ENCODE assay signal across 3 fruit fly cellular contexts in the genomic region with DNA sequence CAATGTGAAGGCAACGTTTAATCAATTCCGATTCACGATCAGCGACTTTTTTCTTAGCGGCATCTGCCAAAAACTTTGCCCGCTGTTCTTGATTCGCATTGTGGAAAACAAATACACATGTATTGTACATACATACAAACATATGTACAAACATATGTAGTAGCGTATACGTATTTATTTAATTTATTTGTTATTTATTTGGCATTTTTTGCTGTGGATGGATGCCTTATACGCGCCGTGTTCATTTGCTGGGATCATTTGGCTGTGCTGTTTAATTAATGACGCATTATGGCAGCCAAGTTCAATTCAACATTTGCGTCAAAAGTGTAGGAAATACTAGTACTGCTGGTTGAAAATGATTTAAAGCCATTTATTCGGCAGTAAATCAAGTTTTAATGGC.
TF ChIP-seq lines count a peak whose summit lies in the region.

No protein-coding gene starts in this region.

- no peak for TF ChIP-seq CTCF in whole organism, embryonic (GFP tag; optimal IDR thresholded peaks at IDR 0.05; lab: Kevin White, UChicago)

TF ChIP-seq in whole organism, embryonic, 481 proteins besides CTCF, POLR2A, EP300 and RAD21 (continues in another document):
- TF ChIP-seq Atf6 (GFP tag; IDR thresholded peaks at IDR 0.05; lab: Robert Waterston, UW) (0 out of 2 replicates have a peak, but pooled peaks have one; percentile 25), CG30431 (GFP tag; optimal IDR thresholded peaks at IDR 0.05; lab: Kevin White, UChicago) (no peak), CG2199 (GFP tag; IDR thresholded peaks at IDR 0.05; lab: Robert Waterston, UW) (no peak), CG6765 (GFP tag; optimal IDR thresholded peaks at IDR 0.05; lab: Kevin White, UChicago) (peak; percentile 32), sug (tag; optimal IDR thresholded peaks at IDR 0.05; lab: Kevin White, UChicago) (peak; percentile 22), ase (GFP tag; IDR thresholded peaks at IDR 0.05; lab: Robert Waterston, UW) (no peak), B-H2 (GFP tag; optimal IDR thresholded peaks at IDR 0.05; lab: Kevin White, UChicago) (peak; percentile 15), YL-1 (GFP tag; optimal IDR thresholded peaks at IDR 0.05; lab: Kevin White, UChicago) (no peak), CG2120 (GFP tag; optimal IDR thresholded peaks at IDR 0.05; lab: Kevin White, UChicago) (peak; percentile 36), nerfin-2 (GFP tag; IDR thresholded peaks at IDR 0.05; lab: Robert Waterston, UW; ENCODE audit: partially characterized antibody) (no peak), scrt (GFP tag; optimal IDR thresholded peaks at IDR 0.05; lab: Kevin White, UChicago) (peak; percentile 5), exex (tag; optimal IDR thresholded peaks at IDR 0.05; lab: Kevin White, UChicago) (no peak), mirr (GFP tag; optimal IDR thresholded peaks at IDR 0.05; lab: Kevin White, UChicago) (peak; percentile 62), gsb (GFP tag; IDR thresholded peaks at IDR 0.05; lab: Robert Waterston, UW) (0 out of 2 replicates have a peak, but pooled peaks have one; percentile 29), C15 (GFP tag; IDR thresholded peaks at IDR 0.05; lab: Robert Waterston, UW) (no peak), lab (GFP tag; optimal IDR thresholded peaks at IDR 0.05; lab: Kevin White, UChicago) (peak; percentile 82), CG3281 (GFP tag; optimal IDR thresholded peaks at IDR 0.05; lab: Kevin White, UChicago) (peak; percentile 64), Bdp1 (GFP tag; optimal IDR thresholded peaks at IDR 0.05; lab: Kevin White, UChicago) (peak; percentile 7), fd3F (GFP tag; optimal IDR thresholded peaks at IDR 0.05; lab: Kevin White, UChicago) (peak; percentile 33), Hmx (GFP tag; optimal IDR thresholded peaks at IDR 0.05; lab: Kevin White, UChicago) (no peak), Hmr (GFP tag; optimal IDR thresholded peaks at IDR 0.05; lab: Kevin White, UChicago) (peak; percentile 60), CG15269 (tag; optimal IDR thresholded peaks at IDR 0.05; lab: Kevin White, UChicago) (peak; percentile 11), Adf1 (GFP tag; IDR thresholded peaks at IDR 0.05; lab: Robert Waterston, UW) (peak; percentile 35; the same call in 1 of the 2 replicates), CG12769 (tag; optimal IDR thresholded peaks at IDR 0.05; lab: Kevin White, UChicago) (peak; percentile 56), E2f2 (GFP tag; IDR thresholded peaks at IDR 0.05; lab: Robert Waterston, UW) (no peak), Jarid2 (GFP tag; optimal IDR thresholded peaks at IDR 0.05; lab: Kevin White, UChicago) (no peak), PHDP (tag; optimal IDR thresholded peaks at IDR 0.05; lab: Kevin White, UChicago) (peak; percentile 44), D19B (GFP tag; optimal IDR thresholded peaks at IDR 0.05; lab: Kevin White, UChicago) (peak; percentile 1)

TF ChIP-seq in whole organism, prepupa, 60 proteins besides CTCF, POLR2A, EP300 and RAD21:
- TF ChIP-seq fkh (GFP tag; optimal IDR thresholded peaks at IDR 0.05; lab: Kevin White, UChicago) (peak; percentile 77), Gug (GFP tag; IDR thresholded peaks at IDR 0.05; lab: Robert Waterston, UW) (no peak)

TF ChIP-seq in whole organism, wandering third instar larva, 38 proteins besides CTCF, POLR2A, EP300 and RAD21:
- TF ChIP-seq CG32264 (GFP tag; optimal IDR thresholded peaks at IDR 0.05; lab: Kevin White, UChicago) (no peak), rgr (GFP tag; optimal IDR thresholded peaks at IDR 0.05; lab: Kevin White, UChicago) (peak; percentile 36)

Comparison
In these comparisons a context has a peak if more than half of its experiments do, and no peak if none do; other contexts are left out.
1. Of the 7 proteins assayed by ChIP-seq in both whole organism, embryonic and whole organism, prepupa: peak only in whole organism, embryonic: CG6854; only in whole organism, prepupa: none; in both: none; in neither: 6.